Fruit fly (Drosophila melanogaster) whole organism, embryonic: ENCODE measurements around the gene brat.

Experiments used
- Asciz ChIP-seq: fragments of 200-800 bp; sonication (Bioruptor generic); optimal IDR thresholded peaks from 2 replicates; lab custom pipeline; 2017; ENCODE audit warnings: missing biosample characterization, mild to moderate bottlenecking, missing genetic modification characterization, missing genetic modification reagents
- Atf3 ChIP-seq: fragments of 200-800 bp; sonication (Bioruptor generic); optimal IDR thresholded peaks from 3 replicates; lab custom pipeline; 2016; ENCODE audit warnings: missing biosample characterization, missing genetic modification characterization
- Awh ChIP-seq: fragments of 200-800 bp; sonication (Bioruptor generic); IDR thresholded peaks from 2 replicates; pipeline ENCODE4, ENCODE4 v1.3.6; 2022; ENCODE audit warnings: missing biosample characterization, missing genetic modification characterization
- BEAF-32 ChIP-seq: fragments of 200-800 bp; sonication (Bioruptor generic); optimal IDR thresholded peaks from 3 replicates; lab custom pipeline; 2017; ENCODE audit warnings: missing biosample characterization, missing genetic modification characterization, mild to moderate bottlenecking, moderate library complexity, missing genetic modification reagents
- Bdp1 ChIP-seq: fragments of 200-800 bp; sonication (Bioruptor generic); optimal IDR thresholded peaks from 3 replicates; lab custom pipeline; 2016; ENCODE audit warnings: missing biosample characterization, missing genetic modification characterization
- CG10654 ChIP-seq: fragments of 200-800 bp; sonication (Bioruptor generic); optimal IDR thresholded peaks from 2 replicates; lab custom pipeline; 2016; ENCODE audit warnings: missing biosample characterization, missing genetic modification characterization
- CG11398 ChIP-seq: fragments of 200-800 bp; sonication (Bioruptor generic); optimal IDR thresholded peaks from 2 replicates; lab custom pipeline; 2016; ENCODE audit warnings: missing biosample characterization, missing genetic modification characterization
- CG12219 ChIP-seq: fragments of 200-800 bp; sonication (Bioruptor generic); optimal IDR thresholded peaks from 3 replicates; lab custom pipeline; 2018; ENCODE audit warnings: missing biosample characterization, mild to moderate bottlenecking, missing genetic modification characterization
- CG13296 ChIP-seq: fragments of 200-800 bp; sonication (Bioruptor generic); optimal IDR thresholded peaks from 3 replicates; lab custom pipeline; 2018; ENCODE audit warnings: missing biosample characterization, mild to moderate bottlenecking, missing genetic modification characterization
- CG13894 ChIP-seq: fragments of 200-800 bp; sonication (Bioruptor generic); optimal IDR thresholded peaks from 3 replicates; lab custom pipeline; 2018; ENCODE audit warnings: missing biosample characterization, mild to moderate bottlenecking, missing genetic modification characterization, moderate library complexity
- CG15696 ChIP-seq: fragments of 200-800 bp; sonication (Bioruptor generic); optimal IDR thresholded peaks from 2 replicates; lab custom pipeline; 2019; ENCODE audit warnings: missing biosample characterization, mild to moderate bottlenecking, missing genetic modification characterization, moderate library complexity
- CG3407 ChIP-seq: fragments of 200-800 bp; sonication (Bioruptor generic); optimal IDR thresholded peaks from 2 replicates; lab custom pipeline; 2018; ENCODE audit warnings: missing biosample characterization, mild to moderate bottlenecking, missing genetic modification characterization
- CG4730 ChIP-seq: fragments of 200-800 bp; sonication (Bioruptor generic); IDR thresholded peaks from 2 replicates; pipeline ENCODE4 v1.3.6; 2022; ENCODE audit warnings: missing biosample characterization, missing genetic modification characterization
- CG4854 ChIP-seq: fragments of 200-800 bp; sonication (Bioruptor generic); optimal IDR thresholded peaks from 2 replicates; lab custom pipeline; 2016; ENCODE audit warnings: missing biosample characterization, missing genetic modification characterization, inconsistent platforms
- CG6765 ChIP-seq: fragments of 200-800 bp; sonication (Bioruptor generic); optimal IDR thresholded peaks from 3 replicates; lab custom pipeline; 2017; ENCODE audit warnings: missing biosample characterization, mild to moderate bottlenecking, missing genetic modification characterization
- CG7786 ChIP-seq: fragments of 200-800 bp; sonication (Bioruptor generic); optimal IDR thresholded peaks from 2 replicates; lab custom pipeline; 2016; ENCODE audit warnings: missing biosample characterization, missing genetic modification characterization
- CG7987 ChIP-seq: fragments of 200-800 bp; sonication (Bioruptor generic); optimal IDR thresholded peaks from 2 replicates; lab custom pipeline; 2018; ENCODE audit warnings: missing biosample characterization, mild to moderate bottlenecking, missing genetic modification characterization, moderate library complexity
- Camta ChIP-seq: fragments of 200-800 bp; sonication (Bioruptor generic); optimal IDR thresholded peaks from 2 replicates; lab custom pipeline; 2016; ENCODE audit warnings: missing biosample characterization, missing genetic modification characterization
- Dip2 ChIP-seq: fragments of 200-800 bp; sonication (Bioruptor generic); IDR thresholded peaks from 2 replicates; pipeline ENCODE4 v1.3.6; 2022; ENCODE audit warnings: missing biosample characterization, missing genetic modification characterization
- Dip3 ChIP-seq: fragments of 200-800 bp; sonication (Bioruptor generic); optimal IDR thresholded peaks from 3 replicates; lab custom pipeline; 2016; ENCODE audit warnings: missing biosample characterization, missing genetic modification characterization
- Doc2 ChIP-seq: fragments of 200-800 bp; sonication (Bioruptor generic); IDR thresholded peaks from 2 replicates; pipeline ENCODE4 v1.3.6; 2022; ENCODE audit warnings: missing biosample characterization, missing genetic modification characterization
- Ets65A ChIP-seq: fragments of 200-800 bp; sonication (Bioruptor generic); peaks from one replicate; lab custom pipeline; 2016; ENCODE audit warnings: missing biosample characterization, missing genetic modification characterization
- Gsc ChIP-seq: fragments of 200-800 bp; sonication (Bioruptor generic); IDR thresholded peaks from 2 replicates; pipeline ENCODE4 v1.3.6; 2022; ENCODE audit warnings: missing biosample characterization, missing genetic modification characterization
- Hr39 ChIP-seq: fragments of >200 bp; optimal IDR thresholded peaks from 2 replicates; lab custom pipeline; 2017
- Kr ChIP-seq: fragments of 200-800 bp; sonication (Bioruptor generic); optimal IDR thresholded peaks from 2 replicates; lab custom pipeline; 2017; ENCODE audit warnings: missing biosample characterization, mild to moderate bottlenecking, missing genetic modification characterization
- Lpt ChIP-seq: fragments of >200 bp; optimal IDR thresholded peaks from 2 replicates; lab custom pipeline; 2018; ENCODE audit warnings: missing biosample characterization, missing genetic modification characterization
- MESR4 ChIP-seq: fragments of 200-800 bp; sonication (Bioruptor generic); optimal IDR thresholded peaks from 2 replicates; lab custom pipeline; 2018; ENCODE audit warnings: missing biosample characterization, mild to moderate bottlenecking, missing genetic modification characterization, moderate library complexity
- Myb ChIP-seq: fragments of 200-800 bp; sonication (Bioruptor generic); optimal IDR thresholded peaks from 2 replicates; lab custom pipeline; 2016; ENCODE audit warnings: missing biosample characterization, missing genetic modification characterization
- Nf-YB ChIP-seq: fragments of 200-800 bp; sonication (Bioruptor generic); optimal IDR thresholded peaks from 3 replicates; lab custom pipeline; 2019; ENCODE audit warnings: missing biosample characterization, mild to moderate bottlenecking, missing genetic modification characterization, moderate library complexity
- NfI ChIP-seq: fragments of 200-800 bp; sonication (Bioruptor generic); optimal IDR thresholded peaks from 3 replicates; lab custom pipeline; 2018; ENCODE audit warnings: missing biosample characterization, mild to moderate bottlenecking, missing genetic modification characterization, moderate library complexity
- Oli ChIP-seq: fragments of 200-800 bp; sonication (Bioruptor generic); optimal IDR thresholded peaks from 2 replicates; lab custom pipeline; 2018; ENCODE audit warnings: missing biosample characterization, mild to moderate bottlenecking, missing genetic modification characterization, moderate library complexity
- Ptx1 ChIP-seq: fragments of 200-800 bp; sonication (Bioruptor generic); IDR thresholded peaks from 2 replicates; pipeline ENCODE4 v1.3.6; 2022; ENCODE audit warnings: missing biosample characterization, missing genetic modification characterization
- Spps ChIP-seq: fragments of 200-800 bp; sonication (Bioruptor generic); optimal IDR thresholded peaks from 2 replicates; lab custom pipeline; 2018; ENCODE audit warnings: missing biosample characterization, mild to moderate bottlenecking, missing genetic modification characterization
- Vsx1 ChIP-seq: fragments of 200-800 bp; sonication (Bioruptor generic); optimal IDR thresholded peaks from 2 replicates; lab custom pipeline; 2017; ENCODE audit warnings: missing biosample characterization, mild to moderate bottlenecking, missing genetic modification characterization, missing genetic modification reagents
- ab ChIP-seq: fragments of 200-800 bp; sonication (Bioruptor generic); optimal IDR thresholded peaks from 2 replicates; lab custom pipeline; 2016; ENCODE audit warnings: missing biosample characterization, missing genetic modification characterization
- ac ChIP-seq: fragments of 200-800 bp; sonication (Bioruptor generic); optimal IDR thresholded peaks from 3 replicates; lab custom pipeline; 2017; ENCODE audit warnings: missing biosample characterization, mild to moderate bottlenecking, missing genetic modification characterization
- ara ChIP-seq: fragments of 200-800 bp; sonication (Bioruptor generic); IDR thresholded peaks from 2 replicates; pipeline ENCODE4 v1.3.6; 2022; ENCODE audit warnings: missing biosample characterization, missing genetic modification characterization
- dati ChIP-seq: fragments of 200-800 bp; sonication (Bioruptor generic); IDR thresholded peaks from 2 replicates; pipeline ENCODE4 v1.3.6; 2022; ENCODE audit warnings: missing biosample characterization, missing genetic modification characterization
- dysf ChIP-seq: fragments of 200-800 bp; sonication (Bioruptor generic); IDR thresholded peaks from 3 replicates; pipeline ENCODE4 v1.3.6; 2022; ENCODE audit warnings: missing biosample characterization, missing genetic modification characterization
- ems ChIP-seq: fragments of 200-800 bp; sonication (Bioruptor generic); optimal IDR thresholded peaks from 3 replicates; lab custom pipeline; 2016; ENCODE audit warnings: missing biosample characterization, missing genetic modification characterization
- fd3F ChIP-seq: fragments of 200-800 bp; sonication (Bioruptor generic); optimal IDR thresholded peaks from 2 replicates; lab custom pipeline; 2018; ENCODE audit warnings: missing biosample characterization, mild to moderate bottlenecking, missing genetic modification characterization, moderate library complexity
- her ChIP-seq: fragments of 200-800 bp; sonication (Bioruptor generic); optimal IDR thresholded peaks from 2 replicates; lab custom pipeline; 2016; ENCODE audit warnings: missing biosample characterization, missing genetic modification characterization
- ind ChIP-seq: fragments of 200-800 bp; sonication (Bioruptor generic); optimal IDR thresholded peaks from 3 replicates; lab custom pipeline; 2016; ENCODE audit warnings: missing biosample characterization, missing genetic modification characterization
- kni ChIP-seq: fragments of 200-800 bp; sonication (Bioruptor generic); optimal IDR thresholded peaks from 3 replicates; lab custom pipeline; 2017; ENCODE audit warnings: mild to moderate bottlenecking, missing biosample characterization, missing genetic modification reagents, missing genetic modification characterization
- mam ChIP-seq: fragments of 200-800 bp; sonication (Bioruptor generic); optimal IDR thresholded peaks from 3 replicates; lab custom pipeline; 2016; ENCODE audit warnings: missing biosample characterization, missing genetic modification characterization
- nerfin-2 ChIP-seq: fragments of 200-800 bp; sonication (Bioruptor generic); IDR thresholded peaks from 2 replicates; pipeline ENCODE4 v1.3.6; 2022; ENCODE audit warnings: missing biosample characterization, missing genetic modification characterization; ENCODE audit not compliant: partially characterized antibody
- onecut ChIP-seq: fragments of 200-800 bp; sonication (Bioruptor generic); IDR thresholded peaks from 2 replicates; pipeline ENCODE4 v1.3.6; 2022; ENCODE audit warnings: missing biosample characterization, missing genetic modification characterization
- pita ChIP-seq: fragments of 200-800 bp; sonication (Bioruptor generic); optimal IDR thresholded peaks from 2 replicates; lab custom pipeline; 2017; ENCODE audit warnings: missing biosample characterization, mild to moderate bottlenecking, missing genetic modification characterization
- run ChIP-seq: fragments of 200-800 bp; sonication (Bioruptor generic); optimal IDR thresholded peaks from 3 replicates; lab custom pipeline; 2018; ENCODE audit warnings: missing biosample characterization, mild to moderate bottlenecking, missing genetic modification characterization
- sd ChIP-seq: fragments of 200-800 bp; sonication (Bioruptor generic); optimal IDR thresholded peaks from 3 replicates; lab custom pipeline; 2018; ENCODE audit warnings: missing biosample characterization, mild to moderate bottlenecking, missing genetic modification characterization, moderate library complexity
- sr ChIP-seq: fragments of 200-800 bp; sonication (Bioruptor generic); IDR thresholded peaks from 3 replicates; pipeline ENCODE4 v1.3.6; 2022; ENCODE audit warnings: missing biosample characterization, missing genetic modification characterization
- sug ChIP-seq: fragments of 200-800 bp; optimal IDR thresholded peaks from 2 replicates; lab custom pipeline; 2019; ENCODE audit warnings: missing biosample characterization, mild to moderate bottlenecking, missing genetic modification characterization, moderate library complexity
- tll ChIP-seq, 2 experiments: fragments of 200-800 bp in 1 of 2; fragments of >200 bp in 1 of 2; sonication (Bioruptor generic) in 1 of 2; optimal IDR thresholded peaks; 2 replicates each; lab custom pipeline; 2017 to 2019; ENCODE audit warnings: missing biosample characterization in 2 of 2, missing genetic modification characterization in 2 of 2, mild to moderate bottlenecking in 1 of 2, moderate library complexity in 1 of 2

Gene brat

dm6 chr2L:19126888-19127287, 6.7 kb upstream of the brat start (continued):
- TF ChIP-seq Doc2 (GFP tag; lab: Robert Waterston, UW) (no peak), run (tag; lab: Kevin White, UChicago) (peak; percentile 9), pita (GFP tag; lab: Kevin White, UChicago) (no peak), Spps (tag; lab: Kevin White, UChicago) (peak; percentile 38), ems (GFP tag; lab: Kevin White, UChicago) (no peak), ara (no peak), ac (GFP tag; lab: Kevin White, UChicago) (peak; percentile 1), NfI (GFP tag; lab: Kevin White, UChicago) (peak; percentile 75), kni (no peak), Myb (GFP tag; lab: Kevin White, UChicago) (no peak), Vsx1 (no peak), sd (tag; lab: Kevin White, UChicago) (no peak), CG11398 (GFP tag; lab: Kevin White, UChicago) (no peak), CG4854 (GFP tag; lab: Kevin White, UChicago) (no peak), CG15696 (tag; lab: Kevin White, UChicago) (peak; percentile 72), CG13894 (tag; lab: Kevin White, UChicago) (peak; percentile 73), her (GFP tag; lab: Kevin White, UChicago) (no peak), CG13296 (GFP tag; lab: Kevin White, UChicago) (peak; percentile 78), Camta (GFP tag; lab: Kevin White, UChicago) (no peak), Ets65A (GFP tag; lab: Kevin White, UChicago) (no peak), dysf (GFP tag; lab: Robert Waterston, UW) (peak; percentile 74; the same call in 2 of the 3 replicates), CG10654 (peak; percentile 52), onecut (GFP tag; lab: Robert Waterston, UW) (no peak), Kr (no peak), BEAF-32 (GFP tag; lab: Kevin White, UChicago) (peak; percentile 23), fd3F (GFP tag; lab: Kevin White, UChicago) (peak; percentile 63), tll (GFP tag; optimal IDR thresholded peaks at IDR 0.05; lab: Kevin White, UChicago) (no peak), Hr39 (lab: Kevin White, UChicago) (no peak), ab (GFP tag; lab: Kevin White, UChicago) (no peak), Asciz (GFP tag; lab: Kevin White, UChicago) (no peak), sr (no peak), mam (GFP tag; lab: Kevin White, UChicago) (no peak), Gsc (GFP tag; lab: Robert Waterston, UW) (no peak), Lpt (GFP tag; lab: Kevin White, UChicago) (no peak), MESR4 (no peak), CG4730 (GFP tag; lab: Robert Waterston, UW) (no peak), CG7786 (GFP tag; lab: Kevin White, UChicago) (no peak), CG6765 (GFP tag; lab: Kevin White, UChicago) (no peak), ind (GFP tag; lab: Kevin White, UChicago) (no peak), Dip3 (GFP tag; lab: Kevin White, UChicago) (no peak), Bdp1 (GFP tag; lab: Kevin White, UChicago) (no peak), Nf-YB (GFP tag; lab: Kevin White, UChicago) (peak; percentile 42), Oli (tag; lab: Kevin White, UChicago) (peak; percentile 71), CG3407 (peak; percentile 35), Dip2 (no peak), nerfin-2 (no peak), sug (tag; lab: Kevin White, UChicago) (peak; percentile 81), Awh (no peak), CG12219 (GFP tag; lab: Kevin White, UChicago) (no peak), Ptx1 (peak; percentile 65), dati (GFP tag; lab: Robert Waterston, UW) (no peak), Atf3 (GFP tag; lab: Kevin White, UChicago) (no peak), CG7987 (GFP tag; lab: Kevin White, UChicago) (no peak)
